Worm (Caenorhabditis elegans) whole organism, L4 larva: ENCODE data around the gene Y32B12B.2.

Experiments
- attf-4 ChIP-seq: sonication (generic microtip); optimal IDR thresholded peaks from 3 replicates; lab custom pipeline; 2017; ENCODE audit warnings: missing biosample characterization, missing genetic modification characterization
- nhr-77 ChIP-seq: fragments of 150-350 bp; optimal IDR thresholded peaks from 2 replicates; lab custom pipeline; 2014; ENCODE audit warnings: missing biosample characterization, missing genetic modification characterization

ce11 chrV:16517619-16518018 lies 20.6 kb upstream of the Y32B12B.2 start, which contains the start of gene F36D3.4:
- TF ChIP-seq nhr-77 (tag; lab: Kevin White, UChicago) (no peak), attf-4 (tag; lab: Kevin White, UChicago) (no peak)
